Worm (Caenorhabditis elegans): ENCODE measurements around the gene F28H7.8.

DNA sequence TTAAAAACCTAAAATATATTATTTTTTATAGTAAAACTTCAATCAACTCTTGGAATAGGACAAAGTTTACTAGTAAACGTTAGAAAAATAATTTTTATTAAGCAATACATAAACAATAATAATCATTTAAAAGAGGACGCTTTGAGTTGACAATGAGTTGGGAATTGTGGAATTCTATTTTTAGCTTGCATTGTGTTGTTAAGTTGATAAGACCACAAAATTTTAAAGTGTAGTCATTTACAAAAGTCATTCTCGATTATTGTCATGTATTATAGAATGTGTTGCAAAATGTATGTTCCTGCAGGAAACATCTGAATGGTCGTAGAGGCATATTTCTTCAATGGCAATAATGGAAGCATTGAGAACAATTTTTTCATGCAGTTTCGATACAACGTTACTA is 47.8 kb upstream of the F28H7.8 start:
- TF ChIP-seq snpc-4 (tag; optimal IDR thresholded peaks at IDR 0.05) = no peak
- no peak for TF ChIP-seq daf-8 (GFP tag; IDR thresholded peaks at IDR 0.05)
- TF ChIP-seq madf-5 (GFP tag; IDR thresholded peaks at IDR 0.05) = no peak
- no peak for TF ChIP-seq mdl-1 (tag; optimal IDR thresholded peaks at IDR 0.05)
- no peak for TF ChIP-seq aly-2 (tag; optimal IDR thresholded peaks at IDR 0.05)
- no peak for TF ChIP-seq ceh-32 (tag; optimal IDR thresholded peaks at IDR 0.05; ENCODE audit: poor library complexity)
- no peak for TF ChIP-seq dpl-1 (GFP tag; optimal IDR thresholded peaks at IDR 0.05)
- TF ChIP-seq F44E2.7 (GFP tag; IDR thresholded peaks at IDR 0.05) = no peak
- TF ChIP-seq daf-12 (tag; optimal IDR thresholded peaks at IDR 0.05) = no peak
- no peak for TF ChIP-seq mxl-3 (GFP tag; optimal IDR thresholded peaks at IDR 0.05)
- TF ChIP-seq F49E8.2 (tag; optimal IDR thresholded peaks at IDR 0.05; ENCODE audit: borderline replicate concordance) = no peak
